Worm (Caenorhabditis elegans): ENCODE measurements around the gene F54D10.9.

DNA sequence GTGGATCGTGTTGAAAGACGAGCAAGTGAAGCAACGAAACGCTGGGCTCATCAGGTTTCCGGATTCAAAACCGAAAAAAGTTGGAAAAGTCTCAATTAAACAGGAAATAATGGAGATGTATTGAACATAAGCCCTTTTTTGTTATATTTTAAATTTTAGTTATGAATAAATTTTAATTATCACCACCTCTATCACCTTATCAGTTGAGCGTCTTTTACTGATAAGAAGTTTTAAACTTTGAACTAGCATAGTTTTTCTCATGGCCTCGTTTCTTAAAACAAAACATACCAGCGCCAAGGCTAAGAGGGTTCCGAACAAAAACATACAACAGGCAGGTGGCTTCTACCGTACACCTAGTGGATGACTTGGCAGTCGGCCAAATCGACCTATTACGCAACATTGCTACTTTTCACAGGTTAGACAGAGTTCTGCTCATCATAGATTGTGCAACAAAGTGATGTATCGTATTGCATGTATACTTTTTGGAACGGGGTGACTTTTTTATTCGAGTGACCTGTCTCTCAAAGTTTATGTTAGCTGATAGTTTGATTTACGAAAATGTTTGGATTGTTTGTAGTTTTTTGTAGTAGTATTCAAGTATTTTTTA is 43.8 kb downstream of the F54D10.9 start:
- TF ChIP-seq ztf-29 (GFP tag; IDR thresholded peaks at IDR 0.05) (no peak), ztf-23 (GFP tag; IDR thresholded peaks at IDR 0.05) (no peak), tab-1 (GFP tag; IDR thresholded peaks at IDR 0.05) (no peak), ref-1 (GFP tag; conservative IDR thresholded peaks at IDR 0.05) (no peak), flt-1 (GFP tag; IDR thresholded peaks at IDR 0.05) (no peak), cog-1 (tag; optimal IDR thresholded peaks at IDR 0.05) (no peak), T22C8.4 (GFP tag; IDR thresholded peaks at IDR 0.05) (no peak), klf-2 (GFP tag; conservative IDR thresholded peaks at IDR 0.05) (no peak)
